Fruit fly (Drosophila melanogaster) whole organism, wandering third instar larva: ENCODE measurements around the gene Sc2.

Experiments
- Abd-B ChIP-seq: fragments of >200 bp; optimal IDR thresholded peaks from 2 replicates; lab custom pipeline; 2017; ENCODE audit warnings: missing biosample characterization, missing genetic modification characterization
- CG32264 ChIP-seq: fragments of 200-800 bp; sonication (Bioruptor generic); optimal IDR thresholded peaks from 2 replicates; lab custom pipeline; 2016; ENCODE audit warnings: missing biosample characterization, missing genetic modification characterization
- CG9705 ChIP-seq: fragments of 200-800 bp; sonication (Bioruptor generic); optimal IDR thresholded peaks from 2 replicates; lab custom pipeline; 2018; ENCODE audit warnings: missing biosample characterization, mild to moderate bottlenecking, missing genetic modification characterization
- Dfd ChIP-seq: fragments of >200 bp; optimal IDR thresholded peaks from 2 replicates; lab custom pipeline; 2017; ENCODE audit warnings: missing biosample characterization, missing genetic modification characterization
- Dif ChIP-seq: fragments of 200-275, 200-300 bp; sonication (Bioruptor generic); optimal IDR thresholded peaks from 2 replicates; lab custom pipeline; 2018; ENCODE audit warnings: missing biosample characterization, missing genetic modification characterization; ENCODE audit not compliant: partially characterized antibody
- GATAd ChIP-seq: sonication (Bioruptor generic); optimal IDR thresholded peaks from 2 replicates; lab custom pipeline; 2016; ENCODE audit warnings: missing biosample characterization, missing genetic modification characterization
- HLH106 ChIP-seq: fragments of 200-800 bp; optimal IDR thresholded peaks from 3 replicates; lab custom pipeline; 2019; ENCODE audit warnings: missing biosample characterization, mild to moderate bottlenecking, missing genetic modification characterization, moderate library complexity
- Hnf4 ChIP-seq: fragments of 200-800 bp; sonication (Bioruptor generic); optimal IDR thresholded peaks from 2 replicates; lab custom pipeline; 2016; ENCODE audit warnings: missing biosample characterization, mild to moderate bottlenecking, missing genetic modification characterization
- Hr78 ChIP-seq: fragments of >200 bp; optimal IDR thresholded peaks from 2 replicates; lab custom pipeline; 2017; ENCODE audit warnings: missing biosample characterization, missing genetic modification characterization
- Hr83 ChIP-seq: fragments of 200-300 bp; sonication (Bioruptor generic); optimal IDR thresholded peaks from 2 replicates; lab custom pipeline; 2016; ENCODE audit warnings: missing biosample characterization, mild to moderate bottlenecking, missing genetic modification characterization, moderate library complexity; ENCODE audit not compliant: poor library complexity, severe bottlenecking
- Mio ChIP-seq: sonication (Bioruptor generic); optimal IDR thresholded peaks from 2 replicates; lab custom pipeline; 2016; ENCODE audit warnings: missing biosample characterization, missing genetic modification characterization
- Myc ChIP-seq: fragments of >200 bp; optimal IDR thresholded peaks from 2 replicates; lab custom pipeline; 2017
- N ChIP-seq: fragments of >200 bp; optimal IDR thresholded peaks from 2 replicates; lab custom pipeline; 2018; ENCODE audit warnings: missing biosample characterization, missing external identifiers, missing genetic modification characterization
- Rel ChIP-seq, 2 experiments: fragments of 200-800 bp; sonication (Bioruptor generic) in 1 of 2; optimal IDR thresholded peaks; 2 replicates in 1 of 2; 3 replicates in 1 of 2; lab custom pipeline; 2016 to 2019; ENCODE audit warnings: mild to moderate bottlenecking in 2 of 2, missing biosample characterization in 2 of 2, missing genetic modification characterization in 2 of 2, moderate library complexity in 1 of 2
- Sp1 ChIP-seq: fragments of 200-800 bp; sonication (Bioruptor generic); optimal IDR thresholded peaks from 3 replicates; lab custom pipeline; 2019; ENCODE audit warnings: missing biosample characterization, mild to moderate bottlenecking, missing genetic modification characterization, moderate library complexity
- Vsx2 ChIP-seq: fragments of 200-300, 225-300 bp; sonication (Bioruptor generic); optimal IDR thresholded peaks from 2 replicates; lab custom pipeline; 2018; ENCODE audit warnings: missing biosample characterization, missing genetic modification characterization; ENCODE audit not compliant: partially characterized antibody
- brk ChIP-seq: fragments of 200-800 bp; sonication (Bioruptor generic); optimal IDR thresholded peaks from 2 replicates; lab custom pipeline; 2016; ENCODE audit warnings: missing biosample characterization, mild to moderate bottlenecking, missing genetic modification characterization
- dl ChIP-seq, 2 experiments: fragments of 175-275, 200-275 bp in 1 of 2; fragments of 200-275 bp in 1 of 2; sonication (Bioruptor generic); optimal IDR thresholded peaks; lab custom pipeline; 2018; ENCODE audit warnings: mild to moderate bottlenecking in 2 of 2, missing biosample characterization in 2 of 2, missing genetic modification characterization in 2 of 2, moderate library complexity in 2 of 2; ENCODE audit not compliant: partially characterized antibody in 2 of 2, insufficient read depth in 1 of 2
- dmrt93B ChIP-seq: fragments of 200-800 bp; sonication (Bioruptor generic); optimal IDR thresholded peaks from 2 replicates; lab custom pipeline; 2018; ENCODE audit warnings: missing biosample characterization, mild to moderate bottlenecking, missing genetic modification characterization
- dsf ChIP-seq: sonication (Bioruptor generic); optimal IDR thresholded peaks from 2 replicates; lab custom pipeline; 2016; ENCODE audit warnings: missing biosample characterization, missing genetic modification characterization, borderline replicate concordance
- ey ChIP-seq: fragments of 200-800 bp; sonication (Bioruptor generic); optimal IDR thresholded peaks from 2 replicates; lab custom pipeline; 2016; ENCODE audit warnings: missing biosample characterization, missing genetic modification characterization
- foxo ChIP-seq, 2 experiments: fragments of 200-800 bp; sonication (Bioruptor generic); optimal IDR thresholded peaks; 2 replicates in 1 of 2; 3 replicates in 1 of 2; lab custom pipeline; 2016 to 2017; ENCODE audit warnings: missing biosample characterization in 2 of 2, missing genetic modification characterization in 2 of 2
- fru ChIP-seq: fragments of 200-800 bp; sonication (Bioruptor generic); optimal IDR thresholded peaks from 3 replicates; lab custom pipeline; 2016; ENCODE audit warnings: missing biosample characterization, mild to moderate bottlenecking, missing genetic modification characterization
- h ChIP-seq: fragments of 200-800 bp; sonication (Bioruptor generic); optimal IDR thresholded peaks from 3 replicates; lab custom pipeline; 2016; ENCODE audit warnings: missing biosample characterization, mild to moderate bottlenecking, missing genetic modification characterization
- jim ChIP-seq: fragments of 175-275, 200-325 bp; sonication (Bioruptor generic); optimal IDR thresholded peaks from 2 replicates; lab custom pipeline; 2016; ENCODE audit warnings: missing biosample characterization, mild to moderate bottlenecking, missing genetic modification characterization
- lola ChIP-seq: fragments of >200 bp; optimal IDR thresholded peaks from 2 replicates; lab custom pipeline; 2017; ENCODE audit warnings: missing biosample characterization, missing genetic modification characterization
- pan ChIP-seq: fragments of >200 bp; optimal IDR thresholded peaks from 2 replicates; lab custom pipeline; 2017
- psq ChIP-seq: fragments of 200-800 bp; sonication (Bioruptor generic); optimal IDR thresholded peaks from 3 replicates; lab custom pipeline; 2017; ENCODE audit warnings: missing biosample characterization, mild to moderate bottlenecking, missing genetic modification characterization, moderate library complexity
- rgr ChIP-seq: fragments of 200-800 bp; sonication (Bioruptor generic); optimal IDR thresholded peaks from 3 replicates; lab custom pipeline; 2016; ENCODE audit warnings: missing biosample characterization, mild to moderate bottlenecking, missing genetic modification characterization
- sage ChIP-seq: fragments of 200-800 bp; sonication (Bioruptor generic); optimal IDR thresholded peaks from 2 replicates; lab custom pipeline; 2016; ENCODE audit warnings: missing biosample characterization, mild to moderate bottlenecking, missing genetic modification characterization
- tai ChIP-seq: sonication (Bioruptor generic); optimal IDR thresholded peaks from 2 replicates; lab custom pipeline; 2016; ENCODE audit warnings: missing biosample characterization, missing genetic modification characterization
- usp ChIP-seq: fragments of >200 bp; optimal IDR thresholded peaks from 2 replicates; lab custom pipeline; 2017; ENCODE audit warnings: missing biosample characterization, missing genetic modification characterization

Gene Sc2

dm6 chr3L:3931778-3932177 lies 28.5 kb downstream of the Sc2 start:
- TF ChIP-seq HLH106 (tag; lab: Kevin White, UChicago) (no peak), pan (lab: Kevin White, UChicago) (no peak), sage (GFP tag; lab: Kevin White, UChicago) (no peak), fru (no peak)

dm6 chr3L:3932742-3933289 lies 29.5 kb downstream of the Sc2 start:
- TF ChIP-seq tai (GFP tag; lab: Kevin White, UChicago) (peak; percentile 10), Hr83 (GFP tag; lab: Kevin White, UChicago) (no peak)

dm6 chr3L:3933599-3933998 lies 30.3 kb downstream of the Sc2 start:
- TF ChIP-seq CG9705 (no peak), CG32264 (GFP tag; lab: Kevin White, UChicago) (no peak), N (GFP tag; lab: Kevin White, UChicago) (no peak), ey (no peak), Sp1 (no peak), GATAd (GFP tag; lab: Kevin White, UChicago) (no peak), Hr78 (GFP tag; lab: Kevin White, UChicago) (no peak), tai (GFP tag; lab: Kevin White, UChicago) (no peak), h (GFP tag; lab: Kevin White, UChicago) (no peak), dl (GFP tag; optimal IDR thresholded peaks at IDR 0.05; lab: Kevin White, UChicago; ENCODE audit: insufficient read depth in 1 of 2, partially characterized antibody in 2 of 2) (no peak), Myc (lab: Kevin White, UChicago) (no peak), Mio (no peak), Abd-B (no peak), rgr (GFP tag; lab: Kevin White, UChicago) (no peak), dmrt93B (GFP tag; lab: Kevin White, UChicago) (no peak), Hnf4 (GFP tag; lab: Kevin White, UChicago) (no peak), lola (GFP tag; lab: Kevin White, UChicago) (no peak), jim (no peak), dsf (GFP tag; lab: Kevin White, UChicago) (no peak), brk (GFP tag; lab: Kevin White, UChicago) (no peak)

- TF ChIP-seq Dif (GFP tag; lab: Kevin White, UChicago) (no peak), CG32264 (GFP tag; lab: Kevin White, UChicago) (no peak), psq (GFP tag; lab: Kevin White, UChicago) (no peak), Hr83 (GFP tag; lab: Kevin White, UChicago) (no peak), GATAd (GFP tag; lab: Kevin White, UChicago) (no peak), dmrt93B (GFP tag; lab: Kevin White, UChicago) (no peak), ey (no peak), Vsx2 (GFP tag; lab: Kevin White, UChicago) (no peak), dl (GFP tag; optimal IDR thresholded peaks at IDR 0.05; lab: Kevin White, UChicago; ENCODE audit: insufficient read depth in 1 of 2, partially characterized antibody in 2 of 2) (no peak), h (GFP tag; lab: Kevin White, UChicago) (no peak), Myc (lab: Kevin White, UChicago) (no peak), foxo (GFP tag; optimal IDR thresholded peaks at IDR 0.05; lab: Kevin White, UChicago) (no peak), tai (GFP tag; lab: Kevin White, UChicago) (no peak), Dfd (GFP tag; lab: Kevin White, UChicago) (no peak), usp (no peak), Abd-B (no peak), Rel (GFP tag; optimal IDR thresholded peaks at IDR 0.05; lab: Kevin White, UChicago) (no peak), Rel (tag; optimal IDR thresholded peaks at IDR 0.05; lab: Kevin White, UChicago) (no peak)
- TF ChIP-seq, all 38 proteins: peak for 0
These were observed 30.8 kb downstream of the Sc2 start for dm6 chr3L:3934110-3934509.
